Worm (Caenorhabditis elegans) whole organism, late embryonic: ENCODE measurements around the gene C07D8.5.

ENCODE experiments used
- C38D4.7 ChIP-seq: fragments of 200-800 bp; sonication (Bioruptor generic); optimal IDR thresholded peaks from 2 replicates; lab custom pipeline; 2018; ENCODE audit warnings: mild to moderate bottlenecking, missing genetic modification characterization, moderate library complexity, missing compliant biosample characterization
- dve-1 ChIP-seq: sonication (generic microtip); optimal IDR thresholded peaks from 2 replicates; lab custom pipeline; 2017; ENCODE audit warnings: antibody characterized with exemption, mild to moderate bottlenecking, missing genetic modification characterization, missing compliant biosample characterization
- fkh-10 ChIP-seq: fragments of 150-350 bp; optimal IDR thresholded peaks from 2 replicates; lab custom pipeline; 2014; ENCODE audit warnings: missing biosample characterization, missing genetic modification reagents, missing genetic modification characterization
- nhr-232 ChIP-seq: sonication (generic microtip); optimal IDR thresholded peaks from 2 replicates; lab custom pipeline; 2016; ENCODE audit warnings: missing genetic modification characterization, missing compliant biosample characterization
- pha-4 ChIP-seq: fragments of 150-350 bp; optimal IDR thresholded peaks from 2 replicates; lab custom pipeline; 2018; ENCODE audit warnings: missing biosample characterization, missing genetic modification reagents, missing genetic modification characterization
- pqm-1 ChIP-seq: sonication (generic microtip); optimal IDR thresholded peaks from 2 replicates; lab custom pipeline; 2016; ENCODE audit warnings: missing genetic modification characterization, missing compliant biosample characterization

ce11 chrX:7378608-7379007 lies 34.8 kb downstream of the C07D8.5 start:
- no peak for TF ChIP-seq C38D4.7 (GFP tag; lab: Kevin White, UChicago)
- no peak for TF ChIP-seq pha-4
- TF ChIP-seq fkh-10 (GFP tag; lab: Kevin White, UChicago) = no peak
- no peak for TF ChIP-seq nhr-232 (tag; lab: Kevin White, UChicago)
- no peak for TF ChIP-seq dve-1 (tag; lab: Kevin White, UChicago)
- no peak for TF ChIP-seq pqm-1 (tag; lab: Kevin White, UChicago)
